Worm (Caenorhabditis elegans) whole organism, L2 larva: ENCODE results near the gene Y41D4B.15.

ENCODE experiments used
- C34F6.9 ChIP-seq: fragments of 150-350 bp; optimal IDR thresholded peaks from 2 replicates; lab custom pipeline; 2014; ENCODE audit warnings: missing biosample characterization, missing genetic modification characterization
- F13H6.1 ChIP-seq: sonication (generic microtip); optimal IDR thresholded peaks from 2 replicates; lab custom pipeline; 2016; ENCODE audit warnings: missing genetic modification characterization, missing compliant biosample characterization
- R02D3.7 ChIP-seq: fragments of 150-350 bp; optimal IDR thresholded peaks from 2 replicates; lab custom pipeline; 2014; ENCODE audit warnings: missing biosample characterization, missing genetic modification characterization
- Y55F3AM.14 ChIP-seq: fragments of 200-800 bp; sonication (Bioruptor generic); optimal IDR thresholded peaks from 2 replicates; lab custom pipeline; 2018; ENCODE audit warnings: mild to moderate bottlenecking, missing genetic modification characterization, missing compliant biosample characterization
- ZK546.5 ChIP-seq: sonication (generic microtip); optimal IDR thresholded peaks from 2 replicates; lab custom pipeline; 2017; ENCODE audit warnings: missing biosample characterization, missing genetic modification characterization
- alr-1 ChIP-seq: fragments of 150-350 bp; optimal IDR thresholded peaks from 2 replicates; lab custom pipeline; 2014; ENCODE audit warnings: missing biosample characterization, missing genetic modification characterization
- aly-2 ChIP-seq: fragments of 150-350 bp; optimal IDR thresholded peaks from 2 replicates; lab custom pipeline; 2014; ENCODE audit warnings: missing biosample characterization, missing genetic modification characterization
- ama-1 ChIP-seq: fragments of 150-350 bp; optimal IDR thresholded peaks from 2 replicates; lab custom pipeline; 2018; ENCODE audit warnings: inconsistent platforms
- blmp-1 ChIP-seq: sonication (generic microtip); optimal IDR thresholded peaks from 2 replicates; lab custom pipeline; 2017; ENCODE audit warnings: missing genetic modification characterization, mild to moderate bottlenecking, missing compliant biosample characterization, antibody characterized with exemption, moderate library complexity; ENCODE audit not compliant: insufficient read depth
- ceh-16 ChIP-seq: fragments of 150-350 bp; optimal IDR thresholded peaks from 2 replicates; lab custom pipeline; 2014; ENCODE audit warnings: missing biosample characterization, missing genetic modification characterization
- ceh-82 ChIP-seq: fragments of 150-350 bp; optimal IDR thresholded peaks from 2 replicates; lab custom pipeline; 2014; ENCODE audit warnings: missing biosample characterization, missing genetic modification characterization
- crh-2 ChIP-seq: sonication (generic microtip); optimal IDR thresholded peaks from 2 replicates; lab custom pipeline; 2017; ENCODE audit warnings: missing biosample characterization, missing genetic modification characterization
- egl-27 ChIP-seq: sonication (generic microtip); optimal IDR thresholded peaks from 3 replicates; lab custom pipeline; 2017; ENCODE audit warnings: missing biosample characterization, missing genetic modification reagents, missing genetic modification characterization
- elt-1 ChIP-seq: fragments of 150-350 bp; optimal IDR thresholded peaks from 2 replicates; lab custom pipeline; 2014; ENCODE audit warnings: missing biosample characterization, missing genetic modification characterization
- elt-3 ChIP-seq: sonication (generic microtip); optimal IDR thresholded peaks from 2 replicates; lab custom pipeline; 2017; ENCODE audit warnings: missing biosample characterization, missing genetic modification characterization
- fos-1 ChIP-seq: fragments of 150-350 bp; optimal IDR thresholded peaks from 2 replicates; lab custom pipeline; 2014; ENCODE audit warnings: missing biosample characterization, missing genetic modification characterization
- gmeb-1 ChIP-seq: fragments of 150-350 bp; optimal IDR thresholded peaks from 2 replicates; lab custom pipeline; 2014; ENCODE audit warnings: missing biosample characterization, missing genetic modification characterization
- lin-11 ChIP-seq: fragments of 150-350 bp; sonication (generic microtip); optimal IDR thresholded peaks from 2 replicates; lab custom pipeline; 2014; ENCODE audit warnings: missing biosample characterization, missing genetic modification characterization, inconsistent platforms, mixed read lengths
- lin-39 ChIP-seq: fragments of 150-350 bp; optimal IDR thresholded peaks from 2 replicates; lab custom pipeline; 2014; ENCODE audit warnings: missing biosample characterization, missing genetic modification reagents, missing genetic modification characterization
- lsy-2 ChIP-seq, 2 experiments: fragments of 150-350 bp in 1 of 2; sonication (generic microtip) in 1 of 2; optimal IDR thresholded peaks; 2 replicates each; lab custom pipeline; 2014 to 2017; ENCODE audit warnings: missing biosample characterization in 2 of 2, missing genetic modification characterization in 2 of 2
- mab-5 ChIP-seq: fragments of 150-350 bp; optimal IDR thresholded peaks from 2 replicates; lab custom pipeline; 2014; ENCODE audit warnings: missing biosample characterization, missing genetic modification characterization
- mbf-1 ChIP-seq: sonication (generic microtip); optimal IDR thresholded peaks from 2 replicates; lab custom pipeline; 2017; ENCODE audit warnings: missing biosample characterization, missing genetic modification characterization
- mdl-1 ChIP-seq, 2 experiments: fragments of 150-350 bp in 1 of 2; sonication (generic microtip) in 1 of 2; optimal IDR thresholded peaks; 2 replicates each; lab custom pipeline; 2017; ENCODE audit warnings: missing biosample characterization in 2 of 2, missing genetic modification characterization in 2 of 2
- nhr-10 ChIP-seq: sonication (generic microtip); optimal IDR thresholded peaks from 2 replicates; lab custom pipeline; 2017; ENCODE audit warnings: missing biosample characterization, missing genetic modification characterization
- nhr-11 ChIP-seq: fragments of 150-350 bp; optimal IDR thresholded peaks from 2 replicates; lab custom pipeline; 2014; ENCODE audit warnings: missing biosample characterization, missing genetic modification characterization
- nhr-12 ChIP-seq: fragments of 150-350 bp; optimal IDR thresholded peaks from 2 replicates; lab custom pipeline; 2014; ENCODE audit warnings: missing biosample characterization, missing genetic modification characterization
- nhr-129 ChIP-seq: fragments of 150-350 bp; optimal IDR thresholded peaks from 2 replicates; lab custom pipeline; 2014; ENCODE audit warnings: missing biosample characterization, missing genetic modification characterization
- nhr-21 ChIP-seq: fragments of 150-350 bp; optimal IDR thresholded peaks from 2 replicates; lab custom pipeline; 2014; ENCODE audit warnings: missing biosample characterization, missing genetic modification characterization
- nhr-23 ChIP-seq: fragments of 150-350 bp; optimal IDR thresholded peaks from 2 replicates; lab custom pipeline; 2014; ENCODE audit warnings: missing biosample characterization, missing genetic modification reagents, missing genetic modification characterization
- nhr-25 ChIP-seq: fragments of 150-350 bp; sonication (generic microtip); optimal IDR thresholded peaks from 3 replicates; lab custom pipeline; 2014; ENCODE audit warnings: missing biosample characterization, missing genetic modification characterization
- nhr-6 ChIP-seq: fragments of 150-350 bp; optimal IDR thresholded peaks from 2 replicates; lab custom pipeline; 2014; ENCODE audit warnings: missing biosample characterization, missing genetic modification characterization
- nhr-77 ChIP-seq: fragments of 150-350 bp; optimal IDR thresholded peaks from 2 replicates; lab custom pipeline; 2014; ENCODE audit warnings: missing biosample characterization, missing genetic modification characterization
- peb-1 ChIP-seq: fragments of 150-350 bp; optimal IDR thresholded peaks from 2 replicates; lab custom pipeline; 2014; ENCODE audit warnings: missing biosample characterization, missing genetic modification characterization
- sem-4 ChIP-seq: fragments of 150-350 bp; optimal IDR thresholded peaks from 2 replicates; lab custom pipeline; 2014; ENCODE audit warnings: missing biosample characterization, missing genetic modification reagents, missing genetic modification characterization
- skn-1 ChIP-seq: sonication (generic microtip); optimal IDR thresholded peaks from 2 replicates; lab custom pipeline; 2017; ENCODE audit warnings: missing biosample characterization, missing genetic modification characterization
- sma-3 ChIP-seq: sonication (generic microtip); optimal IDR thresholded peaks from 2 replicates; lab custom pipeline; 2016; ENCODE audit warnings: missing genetic modification reagents, missing genetic modification characterization, missing compliant biosample characterization
- snpc-4 ChIP-seq: fragments of 150-350 bp; optimal IDR thresholded peaks from 2 replicates; lab custom pipeline; 2014; ENCODE audit warnings: missing biosample characterization, missing genetic modification characterization
- unc-39 ChIP-seq: fragments of 150-350 bp; optimal IDR thresholded peaks from 2 replicates; lab custom pipeline; 2014; ENCODE audit warnings: missing biosample characterization, missing genetic modification characterization
- unc-55 ChIP-seq: fragments of 150-350 bp; sonication (generic microtip); optimal IDR thresholded peaks from 3 replicates; lab custom pipeline; 2014; ENCODE audit warnings: missing biosample characterization, missing genetic modification reagents, missing genetic modification characterization
- ztf-1 ChIP-seq: fragments of 200-800 bp; sonication (Bioruptor generic); conservative IDR thresholded peaks from 2 replicates; pipeline ENCODE4 v1.3.6; 2022; ENCODE audit warnings: missing genetic modification characterization, missing compliant biosample characterization
- ztf-11 ChIP-seq: sonication (generic microtip); optimal IDR thresholded peaks from 2 replicates; lab custom pipeline; 2017; ENCODE audit warnings: missing biosample characterization, missing genetic modification characterization
- ztf-4 ChIP-seq: fragments of 150-350 bp; optimal IDR thresholded peaks from 2 replicates; lab custom pipeline; 2014; ENCODE audit warnings: missing biosample characterization, missing genetic modification characterization

The Y41D4B.15 gene

ce11 chrIV:1561884-1562283 is 2.0 kb upstream of the Y41D4B.15 start, which contains the start of gene hpo-6:
Gene hpo-6 (plus strand): TSS chrIV:1562184.
- TF ChIP-seq ZK546.5 (tag; lab: Kevin White, UChicago) (no peak), nhr-129 (tag; lab: Kevin White, UChicago) (no peak), fos-1 (tag; lab: Kevin White, UChicago) (peak; percentile 20)

ce11 chrIV:1565725-1566124 is 1.8 kb downstream of the Y41D4B.15 start:
- TF ChIP-seq snpc-4 (tag; lab: Kevin White, UChicago) (no peak), aly-2 (no peak), crh-2 (tag; lab: Kevin White, UChicago) (no peak), nhr-21 (tag; lab: Kevin White, UChicago) (no peak), nhr-77 (tag; lab: Kevin White, UChicago) (no peak), elt-1 (tag; lab: Kevin White, UChicago) (no peak), nhr-129 (tag; lab: Kevin White, UChicago) (no peak), lsy-2 (tag; optimal IDR thresholded peaks at IDR 0.05; lab: Kevin White, UChicago) (no peak), mab-5 (tag; lab: Kevin White, UChicago) (no peak), nhr-25 (no peak), unc-39 (tag; lab: Kevin White, UChicago) (no peak), sma-3 (GFP tag; lab: Kevin White, UChicago) (no peak), elt-3 (tag; lab: Kevin White, UChicago) (no peak), ztf-11 (tag; lab: Kevin White, UChicago) (no peak), peb-1 (tag; lab: Kevin White, UChicago) (no peak), nhr-6 (tag; lab: Kevin White, UChicago) (no peak), ceh-82 (no peak), fos-1 (tag; lab: Kevin White, UChicago) (no peak), ama-1 (lab: Kevin White, UChicago) (no peak), mbf-1 (tag; lab: Kevin White, UChicago) (no peak)

ce11 chrIV:1567577-1567976 is 3.7 kb downstream of the Y41D4B.15 start:
- no peak for TF ChIP-seq fos-1 (tag; lab: Kevin White, UChicago)
- TF ChIP-seq nhr-129 (tag; lab: Kevin White, UChicago), result no peak
- TF ChIP-seq R02D3.7 (tag; lab: Kevin White, UChicago), result no peak
- TF ChIP-seq skn-1 (tag; lab: Kevin White, UChicago), result no peak
- TF ChIP-seq nhr-12 (tag; lab: Kevin White, UChicago), result no peak
- no peak for TF ChIP-seq snpc-4 (tag; lab: Kevin White, UChicago)
- no peak for TF ChIP-seq ceh-16 (tag; lab: Kevin White, UChicago)
- no peak for TF ChIP-seq nhr-11 (tag; lab: Kevin White, UChicago)
- no peak for TF ChIP-seq nhr-77 (tag; lab: Kevin White, UChicago)
- no peak for TF ChIP-seq ztf-11 (tag; lab: Kevin White, UChicago)
- TF ChIP-seq lin-39, result no peak
- TF ChIP-seq, all 48 proteins: peak for 0

- TF ChIP-seq unc-55 (GFP tag; lab: Kevin White, UChicago), result no peak
- no peak for TF ChIP-seq nhr-10
- TF ChIP-seq nhr-23 (tag; lab: Kevin White, UChicago), result no peak
- no peak for TF ChIP-seq ceh-16 (tag; lab: Kevin White, UChicago)
- no peak for TF ChIP-seq R02D3.7 (tag; lab: Kevin White, UChicago)
- TF ChIP-seq ztf-11 (tag; lab: Kevin White, UChicago), result no peak
- no peak for TF ChIP-seq nhr-6 (tag; lab: Kevin White, UChicago)
- TF ChIP-seq, all 48 proteins: peak for 0
Measured at ce11 chrIV:1576731-1577130, 12.8 kb downstream of the Y41D4B.15 start, which contains the start of gene Y41D4B.14. Gene Y41D4B.14 (plus strand): TSS chrIV:1577031.

- peak; percentile 74 for TF ChIP-seq C34F6.9 (tag; lab: Kevin White, UChicago)
- TF ChIP-seq egl-27 (tag; lab: Kevin White, UChicago), result peak; percentile 23
- TF ChIP-seq mdl-1 (tag; optimal IDR thresholded peaks at IDR 0.05; lab: Kevin White, UChicago), result peak in 1 of 2 experiments; percentile 55
- no peak for TF ChIP-seq R02D3.7 (tag; lab: Kevin White, UChicago)
- TF ChIP-seq peb-1 (tag; lab: Kevin White, UChicago), result no peak
- TF ChIP-seq mab-5 (tag; lab: Kevin White, UChicago), result peak; percentile 89
- TF ChIP-seq elt-1 (tag; lab: Kevin White, UChicago), result no peak
- TF ChIP-seq nhr-129 (tag; lab: Kevin White, UChicago), result peak; percentile 78
- TF ChIP-seq ztf-1 (GFP tag; lab: Robert Waterston, UW), result no peak
- TF ChIP-seq F13H6.1 (tag; lab: Kevin White, UChicago), result peak; percentile 93
- TF ChIP-seq nhr-10, result no peak
- TF ChIP-seq lin-11 (tag; lab: Kevin White, UChicago), result peak; percentile 86
- no peak for TF ChIP-seq alr-1 (tag; lab: Kevin White, UChicago)
- TF ChIP-seq sem-4, result peak; percentile 78
- peak; percentile 78 for TF ChIP-seq gmeb-1 (tag; lab: Kevin White, UChicago)
- TF ChIP-seq Y55F3AM.14 (GFP tag; lab: Kevin White, UChicago), result peak; percentile 38
- TF ChIP-seq nhr-11 (tag; lab: Kevin White, UChicago), result no peak
- TF ChIP-seq ceh-82, result peak; percentile 44
- peak; percentile 32 for TF ChIP-seq nhr-77 (tag; lab: Kevin White, UChicago)
- TF ChIP-seq blmp-1 (tag; lab: Kevin White, UChicago), result peak; percentile 14
- TF ChIP-seq ceh-16 (tag; lab: Kevin White, UChicago), result no peak
- TF ChIP-seq sma-3 (GFP tag; lab: Kevin White, UChicago), result peak; percentile 90
- no peak for TF ChIP-seq lin-39
- peak; percentile 78 for TF ChIP-seq nhr-21 (tag; lab: Kevin White, UChicago)
- TF ChIP-seq skn-1 (tag; lab: Kevin White, UChicago), result peak; percentile 6
- peak; percentile 89 for TF ChIP-seq nhr-25
- no peak for TF ChIP-seq mbf-1 (tag; lab: Kevin White, UChicago)
- TF ChIP-seq ztf-4 (tag; lab: Kevin White, UChicago), result peak; percentile 81
- no peak for TF ChIP-seq ama-1 (lab: Kevin White, UChicago)
Measured at ce11 chrIV:1595802-1596201, 31.9 kb downstream of the Y41D4B.15 start, which contains the start of gene npp-8. Gene npp-8 (minus strand): TSS chrIV:1595824.
